Worm (Caenorhabditis elegans) whole organism, midembryonic: ENCODE measurements around the gene F36G3.2.

ENCODE experiments used
- T22C8.4 ChIP-seq: fragments of 200-800 bp; sonication (Bioruptor generic); IDR thresholded peaks from 2 replicates; pipeline ENCODE4 v1.3.6; 2022; ENCODE audit warnings: missing genetic modification characterization, missing compliant biosample characterization
- flt-1 ChIP-seq: fragments of 200-800 bp; sonication (Bioruptor generic); IDR thresholded peaks from 2 replicates; pipeline ENCODE4 v1.3.6; 2022; ENCODE audit warnings: missing genetic modification characterization, missing compliant biosample characterization
- med-1 ChIP-seq: sonication (generic microtip); optimal IDR thresholded peaks from 2 replicates; lab custom pipeline; 2017; ENCODE audit warnings: missing genetic modification characterization, mild to moderate bottlenecking, missing compliant biosample characterization, antibody characterized with exemption, missing genetic modification reagents; ENCODE audit not compliant: insufficient read depth
- ref-1 ChIP-seq: fragments of 200-800 bp; sonication (Bioruptor generic); conservative IDR thresholded peaks from 2 replicates; pipeline ENCODE4 v1.3.6; 2022; ENCODE audit warnings: missing genetic modification reagents, missing genetic modification characterization, missing compliant biosample characterization
- tab-1 ChIP-seq: fragments of 200-800 bp; sonication (Bioruptor generic); IDR thresholded peaks from 2 replicates; pipeline ENCODE4 v1.3.6; 2022; ENCODE audit warnings: missing genetic modification characterization, missing compliant biosample characterization
- ztf-23 ChIP-seq: fragments of 200-800 bp; sonication (Bioruptor generic); IDR thresholded peaks from 2 replicates; pipeline ENCODE4 v1.3.6; 2022; ENCODE audit warnings: missing genetic modification reagents, missing genetic modification characterization, missing compliant biosample characterization

ce11 chrX:9777481-9777880 lies 16.6 kb downstream of the F36G3.2 start, which contains the start of gene T09B9.5:
- no peak for TF ChIP-seq tab-1
- no peak for TF ChIP-seq ztf-23
- no peak for TF ChIP-seq med-1 (GFP tag; lab: Kevin White, UChicago)
- no peak for TF ChIP-seq T22C8.4
- TF ChIP-seq flt-1 (GFP tag; lab: Robert Waterston, UW): no peak
- no peak for TF ChIP-seq ref-1
